Worm (Caenorhabditis elegans) whole organism, L4/young adult: ENCODE data around the gene pxl-1.
A peak's percentile ranks its signal among the peaks of the same experiment; 100 is the strongest.

Experiments
- W03F9.2 ChIP-seq: fragments of 150-350 bp; optimal IDR thresholded peaks from 2 replicates; lab custom pipeline; 2014; ENCODE audit warnings: missing biosample characterization, missing genetic modification characterization
- dao-5 ChIP-seq: sonication (generic microtip); optimal IDR thresholded peaks from 2 replicates; lab custom pipeline; 2016; ENCODE audit warnings: missing genotype, missing genetic modification characterization, moderate library complexity, missing compliant biosample characterization
- him-1 ChIP-seq: sonication (generic microtip); optimal IDR thresholded peaks from 2 replicates; lab custom pipeline; 2016; ENCODE audit warnings: missing genotype, missing genetic modification reagents, missing genetic modification characterization, missing compliant biosample characterization

The pxl-1 gene

DNA sequence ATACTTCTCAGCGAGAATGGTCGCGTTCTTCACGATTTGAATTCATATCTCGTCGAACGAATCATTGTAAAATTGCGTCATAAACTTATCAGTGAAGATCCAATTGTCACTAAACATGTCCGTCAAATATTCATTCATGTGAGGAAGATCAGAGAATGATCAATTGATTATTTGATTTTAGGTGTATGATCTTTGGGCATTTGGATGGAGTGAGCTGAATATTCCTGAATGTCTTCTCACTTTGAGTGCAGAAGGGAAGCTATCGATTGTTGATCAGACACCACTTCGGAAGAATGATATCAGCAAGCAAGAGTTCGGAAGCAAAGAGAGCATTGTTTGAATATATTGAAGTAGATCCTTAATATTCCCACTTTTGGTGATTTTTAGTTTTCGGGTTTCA lies 21.6 kb downstream of the pxl-1 start:
- TF ChIP-seq W03F9.2 (tag; lab: Kevin White, UChicago) (no peak), dao-5 (no peak), him-1 (tag; lab: Kevin White, UChicago) (no peak)

DNA sequence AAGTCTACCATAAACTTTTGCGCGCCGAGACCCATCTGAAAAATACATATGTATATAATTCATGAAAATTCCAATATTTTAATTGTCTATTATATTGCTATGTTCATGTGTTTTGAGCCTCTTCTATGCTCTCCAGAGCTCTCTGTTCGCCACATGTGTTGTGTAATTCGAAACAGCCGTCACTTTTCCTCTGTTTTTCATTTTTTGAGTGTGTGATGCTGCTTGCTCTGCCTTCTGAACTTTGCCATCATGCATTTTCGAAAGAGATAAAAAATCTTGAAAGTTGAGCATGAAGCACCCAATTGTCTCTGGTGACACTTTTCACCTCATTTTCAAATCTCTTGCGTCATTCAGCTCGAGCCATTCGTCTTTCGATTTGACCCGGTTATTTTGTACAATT lies 23.5 kb downstream of the pxl-1 start:
- TF ChIP-seq W03F9.2 (tag; lab: Kevin White, UChicago) (no peak), dao-5 (no peak), him-1 (tag; lab: Kevin White, UChicago) (no peak)

DNA sequence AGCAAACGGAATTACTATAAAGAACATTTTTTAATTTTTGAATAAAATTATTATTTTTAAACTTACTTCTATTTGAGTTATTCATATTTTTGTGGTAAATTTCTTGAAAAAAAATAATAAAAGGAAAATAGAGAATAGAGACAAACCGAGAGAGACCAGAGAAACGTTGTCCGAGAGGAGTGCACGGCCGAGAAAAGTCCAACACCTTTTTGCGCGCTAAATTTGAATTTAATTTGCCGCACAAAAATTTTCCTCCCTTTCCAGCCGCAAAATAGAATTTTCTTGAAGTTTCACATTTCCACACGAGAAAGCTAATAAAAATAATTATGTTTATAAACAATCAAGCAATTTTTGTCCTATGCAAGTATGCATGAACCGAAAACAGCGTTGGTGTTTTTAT lies 24.1 kb downstream of the pxl-1 start, which contains the start of the genes F01F1.11 and F01F1.3:
Gene F01F1.11 (minus strand): TSS at position 118 of the 400 bp plus-strand sequence.
Gene F01F1.3 (plus strand): TSS at position 179 of the 400 bp plus-strand sequence.
- TF ChIP-seq dao-5 (no peak), him-1 (tag; lab: Kevin White, UChicago) (no peak), W03F9.2 (tag; lab: Kevin White, UChicago) (peak; percentile 69)

DNA sequence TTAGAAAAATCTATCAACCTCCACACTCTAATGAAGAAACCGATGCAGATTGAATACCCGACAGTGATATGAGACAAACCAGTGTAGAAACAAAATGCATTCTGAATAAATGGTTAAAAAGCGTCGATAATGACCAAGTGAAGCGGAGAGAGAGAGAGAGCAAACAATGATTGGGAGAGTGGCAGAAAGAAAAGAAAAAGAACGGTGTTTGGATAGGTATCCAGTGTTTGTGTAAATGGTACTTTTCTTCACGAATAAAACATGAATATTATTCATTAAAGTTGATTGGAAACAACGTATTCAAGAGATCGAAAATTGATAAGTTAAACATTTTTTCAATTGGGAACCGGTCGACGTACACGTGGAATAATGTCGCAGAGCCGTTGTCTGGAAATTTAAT lies 26.4 kb downstream of the pxl-1 start, which contains the start of gene F01F1.15:
Gene F01F1.15 (minus strand): TSS at position 101 of the 400 bp plus-strand sequence.
- no peak for TF ChIP-seq W03F9.2 (tag; lab: Kevin White, UChicago)
- no peak for TF ChIP-seq him-1 (tag; lab: Kevin White, UChicago)
- no peak for TF ChIP-seq dao-5

DNA sequence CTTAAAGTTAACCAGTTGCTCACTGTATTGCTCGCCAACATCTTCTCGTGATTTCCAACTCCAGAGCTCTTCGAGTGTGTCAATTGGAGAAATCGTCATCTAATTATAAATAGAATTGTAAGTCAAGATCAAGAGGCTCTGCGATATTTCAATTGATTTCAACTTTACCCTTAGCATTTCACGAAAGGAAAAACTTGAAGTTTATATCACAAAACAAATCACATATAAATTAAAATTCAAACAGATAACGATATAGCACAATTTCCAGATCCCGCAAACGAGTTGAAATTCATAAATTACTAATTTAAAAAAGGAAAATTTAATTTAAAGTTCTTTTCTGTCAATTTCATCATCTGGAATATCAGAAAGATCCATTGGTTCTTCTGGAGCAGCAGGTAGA lies 27.4 kb downstream of the pxl-1 start, which contains the start of gene eng-1:
Gene eng-1 (minus strand): TSS at position 101 of the 400 bp plus-strand sequence.
- TF ChIP-seq dao-5: no peak
- no peak for TF ChIP-seq him-1 (tag; lab: Kevin White, UChicago)
- TF ChIP-seq W03F9.2 (tag; lab: Kevin White, UChicago): no peak

DNA sequence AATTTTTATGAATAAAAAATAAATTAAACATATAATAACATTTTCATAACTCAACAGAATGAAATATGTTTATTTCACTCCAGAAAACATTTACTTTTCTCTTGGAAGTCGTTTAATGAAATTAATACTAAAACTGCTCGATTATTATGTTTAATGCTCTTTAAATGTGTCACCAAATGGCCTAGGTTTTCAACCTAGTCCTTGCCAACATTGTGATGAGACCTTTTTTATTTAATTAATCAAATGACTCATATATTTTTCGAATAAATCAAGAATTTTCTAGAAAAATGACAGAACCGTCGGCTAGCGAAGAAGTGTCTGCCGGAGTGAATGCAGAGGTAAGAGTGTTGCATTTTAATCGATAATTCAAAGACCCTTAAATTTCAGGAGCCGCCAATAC lies 31.5 kb downstream of the pxl-1 start, which contains the start of gene rabn-5:
Gene rabn-5 (plus strand): TSS at position 284 of the 400 bp plus-strand sequence.
- TF ChIP-seq him-1 (tag; lab: Kevin White, UChicago) (no peak), W03F9.2 (tag; lab: Kevin White, UChicago) (no peak), dao-5 (no peak)

DNA sequence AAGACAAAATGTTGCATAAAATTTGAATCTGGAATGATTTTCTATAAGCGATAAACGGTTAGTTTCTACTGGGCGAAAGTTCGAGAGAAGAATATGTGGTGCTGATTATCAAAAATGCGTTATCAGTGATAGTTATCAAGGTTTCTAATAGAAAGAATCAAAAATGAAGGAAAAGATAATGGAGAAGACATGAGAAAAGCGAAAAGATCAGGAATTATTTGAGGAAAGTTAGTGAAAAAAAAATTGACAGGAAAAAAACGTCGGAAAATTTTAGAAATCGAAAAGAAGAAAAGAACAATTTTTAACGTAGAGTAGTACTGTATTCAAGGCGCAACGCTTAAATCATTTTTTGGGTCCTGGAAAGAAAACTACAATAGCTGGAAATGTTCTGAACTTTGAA lies 32.0 kb downstream of the pxl-1 start, which contains the start of gene dnpp-1:
Gene dnpp-1 (minus strand): TSS at position 30 of the 400 bp plus-strand sequence.
- TF ChIP-seq him-1 (tag; lab: Kevin White, UChicago) (no peak), W03F9.2 (tag; lab: Kevin White, UChicago) (peak; percentile 16)

DNA sequence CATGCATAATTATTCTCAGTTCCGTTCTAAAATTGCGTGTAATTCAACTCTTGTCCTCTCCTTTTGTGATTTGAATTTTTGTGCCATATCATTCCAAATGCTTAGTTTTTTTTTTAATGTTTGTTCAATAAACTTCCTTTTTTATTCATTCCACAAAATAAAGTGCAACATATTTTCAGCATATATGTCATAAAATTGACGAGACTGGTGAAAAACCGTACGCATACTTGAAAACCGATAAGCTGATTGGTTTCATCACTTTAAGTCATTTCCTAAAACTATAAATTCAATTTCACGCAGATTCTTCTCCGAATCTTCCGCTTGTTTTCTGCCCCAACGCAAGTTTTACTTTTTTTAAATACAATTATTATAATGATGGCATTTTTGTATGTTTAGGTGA lies 36.8 kb downstream of the pxl-1 start, which contains the start of gene dpf-4:
Gene dpf-4 (plus strand): TSS at position 301 of the 400 bp plus-strand sequence.
- no peak for TF ChIP-seq him-1 (tag; lab: Kevin White, UChicago)
- TF ChIP-seq dao-5: no peak
- no peak for TF ChIP-seq W03F9.2 (tag; lab: Kevin White, UChicago)

DNA sequence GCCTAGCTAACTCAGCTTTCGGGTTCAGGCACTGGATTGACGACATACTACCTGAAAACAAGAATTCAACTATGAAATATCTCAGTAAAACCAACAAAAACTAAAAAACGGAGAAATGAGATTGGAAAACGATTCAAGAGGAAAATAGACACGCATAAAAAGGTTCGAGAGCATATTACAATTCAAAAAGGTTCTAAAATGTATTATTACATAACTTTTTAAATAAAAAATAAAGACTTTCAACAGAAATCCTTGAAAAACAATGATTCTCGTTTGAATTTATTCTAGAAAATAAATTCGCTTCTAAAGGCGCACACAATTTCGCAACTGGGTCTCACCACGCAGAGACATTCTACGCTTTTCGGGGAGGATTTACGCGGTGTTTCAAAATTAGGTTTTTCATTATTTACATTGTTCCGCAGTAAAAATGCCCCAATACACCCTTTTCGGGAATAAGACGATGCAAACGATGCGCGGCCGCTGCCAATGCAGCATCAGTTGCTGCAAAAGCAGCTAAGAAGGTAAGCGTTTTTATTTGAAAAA lies 40.1 kb downstream of the pxl-1 start, which contains the start of the genes cct-6 and alh-9:
Gene cct-6 (minus strand): TSS at position 51 of the 543 bp plus-strand sequence.
Gene alh-9 (plus strand): TSS at position 382 of the 543 bp plus-strand sequence.
- TF ChIP-seq W03F9.2 (tag; lab: Kevin White, UChicago) (peak; percentile 94), him-1 (tag; lab: Kevin White, UChicago) (no peak), dao-5 (no peak)

DNA sequence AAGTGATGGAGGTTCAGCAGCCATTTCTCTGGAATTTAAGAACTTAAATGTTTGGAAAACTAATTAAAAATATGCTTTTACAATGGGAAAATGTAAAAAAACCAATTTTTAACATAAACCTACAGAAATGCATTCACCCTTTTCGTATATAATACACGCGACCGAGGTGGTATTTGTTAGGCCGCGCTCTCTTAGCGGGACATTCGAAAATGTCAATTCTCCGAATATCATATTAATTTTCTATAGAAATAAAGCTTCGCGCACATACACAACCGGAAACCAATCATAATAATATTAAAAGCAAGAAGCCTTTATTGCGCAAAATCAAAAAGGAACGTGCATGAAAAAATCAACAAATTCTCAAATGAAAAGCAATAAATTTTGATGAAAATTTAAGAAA lies 42.6 kb downstream of the pxl-1 start, which contains the start of gene ddx-23:
Gene ddx-23 (minus strand): TSS at position 30 of the 400 bp plus-strand sequence.
- peak; percentile 1 for TF ChIP-seq W03F9.2 (tag; lab: Kevin White, UChicago)
- TF ChIP-seq him-1 (tag; lab: Kevin White, UChicago): no peak

DNA sequence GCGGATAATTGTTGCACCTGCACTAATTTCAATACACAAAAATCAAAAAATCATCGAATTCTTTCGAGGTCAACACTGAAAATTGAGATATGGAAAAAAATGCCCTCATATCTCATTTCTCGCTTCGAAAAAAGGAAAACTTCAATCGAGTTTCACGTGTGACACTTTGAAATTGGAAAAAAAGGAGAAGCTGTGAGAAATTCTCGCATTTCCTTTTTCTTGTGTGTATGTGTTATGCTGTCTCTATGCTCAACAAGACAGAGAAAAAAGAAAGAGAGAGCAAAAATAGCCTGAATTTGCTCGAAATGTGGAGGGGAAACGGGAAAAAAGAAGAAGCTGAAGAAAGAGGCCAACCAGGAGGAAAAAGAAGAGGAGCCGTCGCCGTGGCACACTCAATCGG lies 49.4 kb downstream of the pxl-1 start:
- TF ChIP-seq him-1 (tag; lab: Kevin White, UChicago): no peak
- TF ChIP-seq W03F9.2 (tag; lab: Kevin White, UChicago): no peak
- no peak for TF ChIP-seq dao-5

DNA sequence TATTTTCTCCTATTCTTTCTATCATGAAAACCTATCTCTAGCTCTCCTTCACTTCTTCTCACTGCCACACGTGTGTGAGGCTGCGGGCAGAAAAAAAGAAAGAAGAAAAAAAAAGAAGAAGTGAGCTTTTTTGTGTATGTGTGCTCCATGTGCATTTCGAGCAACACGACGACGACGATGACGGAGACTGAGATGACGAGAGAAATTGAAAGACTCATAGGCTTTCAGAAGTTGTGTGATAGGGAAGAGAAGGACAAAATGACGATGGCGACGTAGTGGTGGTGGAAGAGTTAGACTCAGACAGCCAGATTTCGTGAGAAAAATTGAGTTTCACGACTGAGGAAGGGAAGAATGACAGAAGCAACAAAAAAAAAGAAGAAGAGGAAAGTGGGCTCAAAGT lies 50.3 kb downstream of the pxl-1 start:
- peak; percentile 83 for TF ChIP-seq him-1 (tag; lab: Kevin White, UChicago)
- TF ChIP-seq dao-5: no peak

DNA sequence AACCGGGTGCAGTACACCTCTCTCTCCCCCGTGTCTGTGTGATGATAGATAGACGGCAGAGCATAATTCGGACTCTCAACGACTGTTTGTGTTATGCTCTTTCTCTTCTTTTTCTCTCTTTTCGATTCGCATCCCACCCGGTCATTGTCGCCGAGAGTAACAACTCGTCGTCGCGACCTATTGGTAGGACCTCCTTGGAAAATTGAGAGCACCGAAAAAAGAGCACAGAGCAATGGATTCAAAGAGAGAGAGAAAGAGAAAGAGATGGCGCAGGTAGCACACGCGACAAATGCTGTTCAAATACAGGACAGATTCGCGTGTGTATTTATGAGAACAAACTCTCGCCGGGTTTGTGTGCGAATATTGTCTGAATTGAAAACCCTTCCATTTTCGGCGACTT lies 52.2 kb downstream of the pxl-1 start:
- TF ChIP-seq W03F9.2 (tag; lab: Kevin White, UChicago) (no peak), dao-5 (no peak), him-1 (tag; lab: Kevin White, UChicago) (no peak)

DNA sequence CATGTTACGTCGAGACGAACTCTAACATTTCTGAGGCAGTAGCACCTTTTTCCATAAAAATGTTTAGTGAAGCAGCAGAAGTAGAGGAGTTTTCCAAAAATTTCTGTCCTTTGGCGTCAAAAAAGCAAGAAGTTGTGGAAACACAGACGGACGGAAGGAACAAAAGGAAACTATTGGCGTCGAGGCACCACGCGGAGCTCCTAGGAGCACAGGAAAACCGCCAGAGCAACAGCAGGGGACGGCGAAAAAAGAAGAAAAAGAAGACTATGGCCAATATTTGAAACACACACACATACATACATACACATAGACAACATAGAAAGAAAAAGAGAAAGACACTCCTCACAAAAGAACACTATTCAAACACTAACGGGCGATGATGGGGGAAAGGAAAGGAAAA lies 52.9 kb downstream of the pxl-1 start:
- TF ChIP-seq dao-5 (no peak), him-1 (tag; lab: Kevin White, UChicago) (no peak), W03F9.2 (tag; lab: Kevin White, UChicago) (no peak)
